Worm (Caenorhabditis elegans): ENCODE data around the gene ZC190.7.

DNA sequence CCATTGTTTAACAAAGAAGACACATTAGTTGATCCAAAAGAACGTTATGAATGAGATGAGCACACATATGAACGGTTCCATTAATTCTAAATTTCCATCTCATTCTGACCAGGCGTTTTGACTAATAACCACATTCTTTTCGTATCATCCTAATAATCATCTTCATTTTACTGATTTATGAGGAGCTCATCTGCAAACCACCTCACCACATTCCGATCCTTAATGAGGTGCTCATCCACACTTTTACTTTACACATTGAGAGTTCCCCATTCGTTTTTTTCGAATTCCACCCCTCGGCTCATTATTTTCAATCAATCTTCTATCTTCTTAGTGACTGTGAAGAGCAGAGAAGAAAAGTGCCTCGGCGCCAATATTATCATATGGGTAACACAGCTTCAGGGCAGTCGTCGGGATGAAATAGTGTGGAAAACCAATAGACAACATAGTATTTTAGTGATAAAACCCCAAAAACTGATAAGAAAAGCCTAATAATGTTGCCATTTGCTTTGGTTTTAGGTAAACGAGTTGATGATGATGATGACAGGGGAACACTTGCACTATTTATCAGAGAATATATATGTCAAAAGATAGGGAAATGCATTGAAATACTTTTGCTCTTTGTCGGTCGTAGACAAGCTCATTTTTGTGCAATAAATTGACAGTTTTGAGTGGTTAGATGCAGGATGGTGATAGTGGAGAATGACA, 35.5 kb downstream of the ZC190.7 start:
- TF ChIP-seq ztf-11 (tag; optimal IDR thresholded peaks at IDR 0.05): no peak
- TF ChIP-seq mep-1 (tag; optimal IDR thresholded peaks at IDR 0.05): no peak
- no peak for TF ChIP-seq ces-1 (GFP tag; optimal IDR thresholded peaks at IDR 0.05)
- TF ChIP-seq snpc-4 (tag; optimal IDR thresholded peaks at IDR 0.05): no peak
- TF ChIP-seq nhr-237 (tag; optimal IDR thresholded peaks at IDR 0.05): no peak

All from whole organism, mixed stage, embryonic.